Worm (Caenorhabditis elegans) whole organism, midembryonic: ENCODE data around the gene srr-6.

Source experiments
- T22C8.4 ChIP-seq: fragments of 200-800 bp; sonication (Bioruptor generic); IDR thresholded peaks from 2 replicates; pipeline ENCODE4 v1.3.6; 2022; ENCODE audit warnings: missing genetic modification characterization, missing compliant biosample characterization
- cog-1 ChIP-seq: sonication (generic microtip); optimal IDR thresholded peaks from 2 replicates; lab custom pipeline; 2016; ENCODE audit warnings: missing genetic modification characterization, missing compliant biosample characterization
- flt-1 ChIP-seq: fragments of 200-800 bp; sonication (Bioruptor generic); IDR thresholded peaks from 2 replicates; pipeline ENCODE4 v1.3.6; 2022; ENCODE audit warnings: missing genetic modification characterization, missing compliant biosample characterization
- klf-2 ChIP-seq: fragments of 200-800 bp; sonication (Bioruptor generic); conservative IDR thresholded peaks from 2 replicates; pipeline ENCODE4 v1.3.6; 2022; ENCODE audit warnings: missing genetic modification reagents, missing genetic modification characterization, missing compliant biosample characterization
- med-1 ChIP-seq: sonication (generic microtip); optimal IDR thresholded peaks from 2 replicates; lab custom pipeline; 2017; ENCODE audit warnings: missing genetic modification characterization, mild to moderate bottlenecking, missing compliant biosample characterization, antibody characterized with exemption, missing genetic modification reagents; ENCODE audit not compliant: insufficient read depth
- ref-1 ChIP-seq: fragments of 200-800 bp; sonication (Bioruptor generic); conservative IDR thresholded peaks from 2 replicates; pipeline ENCODE4 v1.3.6; 2022; ENCODE audit warnings: missing genetic modification reagents, missing genetic modification characterization, missing compliant biosample characterization
- tab-1 ChIP-seq: fragments of 200-800 bp; sonication (Bioruptor generic); IDR thresholded peaks from 2 replicates; pipeline ENCODE4 v1.3.6; 2022; ENCODE audit warnings: missing genetic modification characterization, missing compliant biosample characterization
- ztf-23 ChIP-seq: fragments of 200-800 bp; sonication (Bioruptor generic); IDR thresholded peaks from 2 replicates; pipeline ENCODE4 v1.3.6; 2022; ENCODE audit warnings: missing genetic modification reagents, missing genetic modification characterization, missing compliant biosample characterization
- ztf-29 ChIP-seq: fragments of 200-800 bp; sonication (Bioruptor generic); IDR thresholded peaks from 2 replicates; pipeline ENCODE4 v1.3.6; 2022; ENCODE audit warnings: missing genetic modification reagents, missing genetic modification characterization, missing compliant biosample characterization

srr-6 gene

ce11 chrV:4995155-4995554, 17.4 kb upstream of the srr-6 start, which contains the start of gene ncx-9:
Gene ncx-9 (minus strand): TSS chrV:4995255.
- TF ChIP-seq ztf-29 (GFP tag; lab: Robert Waterston, UW), result no peak
- TF ChIP-seq med-1 (GFP tag; lab: Kevin White, UChicago), result no peak
- no peak for TF ChIP-seq klf-2 (GFP tag; lab: Robert Waterston, UW)
- TF ChIP-seq ref-1 (GFP tag; lab: Robert Waterston, UW), result no peak
- no peak for TF ChIP-seq tab-1 (GFP tag; lab: Robert Waterston, UW)
- TF ChIP-seq ztf-23 (GFP tag; lab: Robert Waterston, UW), result no peak
- TF ChIP-seq T22C8.4 (GFP tag; lab: Robert Waterston, UW), result no peak
- TF ChIP-seq cog-1 (tag; lab: Kevin White, UChicago), result no peak
- no peak for TF ChIP-seq flt-1

- no peak for TF ChIP-seq T22C8.4 (GFP tag; lab: Robert Waterston, UW)
- TF ChIP-seq cog-1 (tag; lab: Kevin White, UChicago), result no peak
- TF ChIP-seq klf-2 (GFP tag; lab: Robert Waterston, UW), result no peak
- no peak for TF ChIP-seq med-1 (GFP tag; lab: Kevin White, UChicago)
- no peak for TF ChIP-seq ref-1 (GFP tag; lab: Robert Waterston, UW)
- TF ChIP-seq tab-1 (GFP tag; lab: Robert Waterston, UW), result no peak
- no peak for TF ChIP-seq flt-1
- no peak for TF ChIP-seq ztf-23 (GFP tag; lab: Robert Waterston, UW)
- TF ChIP-seq ztf-29 (GFP tag; lab: Robert Waterston, UW), result no peak
Measured at ce11 chrV:5000406-5000805, 12.2 kb upstream of the srr-6 start, which contains the start of gene ugt-7. Gene ugt-7 (minus strand): TSS chrV:5000566.

ce11 chrV:5001386-5001785, 11.2 kb upstream of the srr-6 start, which contains the start of gene srr-8:
Gene srr-8 (plus strand): TSS chrV:5001686.
- TF ChIP-seq klf-2 (GFP tag; lab: Robert Waterston, UW) (no peak), med-1 (GFP tag; lab: Kevin White, UChicago) (no peak), flt-1 (no peak), T22C8.4 (GFP tag; lab: Robert Waterston, UW) (no peak), ztf-29 (GFP tag; lab: Robert Waterston, UW) (no peak), tab-1 (GFP tag; lab: Robert Waterston, UW) (no peak), ref-1 (GFP tag; lab: Robert Waterston, UW) (no peak), cog-1 (tag; lab: Kevin White, UChicago) (no peak), ztf-23 (GFP tag; lab: Robert Waterston, UW) (no peak)

ce11 chrV:5016728-5017127, 4.1 kb downstream of the srr-6 start:
- TF ChIP-seq flt-1 (no peak), ztf-29 (GFP tag; lab: Robert Waterston, UW) (0 out of 2 replicates have a peak, but pooled peaks have one; percentile 10)

ce11 chrV:5018067-5018466, 5.5 kb downstream of the srr-6 start:
- TF ChIP-seq flt-1 (no peak), klf-2 (GFP tag; lab: Robert Waterston, UW) (no peak), ztf-23 (GFP tag; lab: Robert Waterston, UW) (no peak), tab-1 (GFP tag; lab: Robert Waterston, UW) (no peak), cog-1 (tag; lab: Kevin White, UChicago) (no peak), ref-1 (GFP tag; lab: Robert Waterston, UW) (no peak), ztf-29 (GFP tag; lab: Robert Waterston, UW) (no peak), T22C8.4 (GFP tag; lab: Robert Waterston, UW) (no peak), med-1 (GFP tag; lab: Kevin White, UChicago) (no peak)

- no peak for TF ChIP-seq ztf-29 (GFP tag; lab: Robert Waterston, UW)
- no peak for TF ChIP-seq klf-2 (GFP tag; lab: Robert Waterston, UW)
- no peak for TF ChIP-seq med-1 (GFP tag; lab: Kevin White, UChicago)
- TF ChIP-seq T22C8.4 (GFP tag; lab: Robert Waterston, UW), result no peak
- TF ChIP-seq cog-1 (tag; lab: Kevin White, UChicago), result no peak
Measured at ce11 chrV:5018810-5019274, 6.2 kb downstream of the srr-6 start, which contains the start of gene srr-4. Gene srr-4 (plus strand): TSS chrV:5019224.

- TF ChIP-seq tab-1 (GFP tag; lab: Robert Waterston, UW), result no peak
- TF ChIP-seq cog-1 (tag; lab: Kevin White, UChicago), result no peak
- no peak for TF ChIP-seq ref-1 (GFP tag; lab: Robert Waterston, UW)
Measured at ce11 chrV:5023355-5023754, 10.8 kb downstream of the srr-6 start.

- TF ChIP-seq med-1 (GFP tag; lab: Kevin White, UChicago) (no peak), ref-1 (GFP tag; lab: Robert Waterston, UW) (no peak), cog-1 (tag; lab: Kevin White, UChicago) (no peak), flt-1 (no peak), ztf-23 (GFP tag; lab: Robert Waterston, UW) (no peak), ztf-29 (GFP tag; lab: Robert Waterston, UW) (no peak), klf-2 (GFP tag; lab: Robert Waterston, UW) (no peak), T22C8.4 (GFP tag; lab: Robert Waterston, UW) (no peak), tab-1 (GFP tag; lab: Robert Waterston, UW) (no peak)
Measured at ce11 chrV:5026438-5026837, 13.8 kb downstream of the srr-6 start.

ce11 chrV:5027640-5028039, 15.0 kb downstream of the srr-6 start, which contains the start of gene cpt-4:
Gene cpt-4 (minus strand): TSS chrV:5027723.
- TF ChIP-seq tab-1 (GFP tag; lab: Robert Waterston, UW) (no peak), ztf-29 (GFP tag; lab: Robert Waterston, UW) (no peak), med-1 (GFP tag; lab: Kevin White, UChicago) (no peak), klf-2 (GFP tag; lab: Robert Waterston, UW) (no peak), ztf-23 (GFP tag; lab: Robert Waterston, UW) (no peak), flt-1 (no peak), ref-1 (GFP tag; lab: Robert Waterston, UW) (no peak), T22C8.4 (GFP tag; lab: Robert Waterston, UW) (no peak), cog-1 (tag; lab: Kevin White, UChicago) (no peak)
